Worm (Caenorhabditis elegans): Measurements from ENCODE around the gene srx-20.

DNA sequence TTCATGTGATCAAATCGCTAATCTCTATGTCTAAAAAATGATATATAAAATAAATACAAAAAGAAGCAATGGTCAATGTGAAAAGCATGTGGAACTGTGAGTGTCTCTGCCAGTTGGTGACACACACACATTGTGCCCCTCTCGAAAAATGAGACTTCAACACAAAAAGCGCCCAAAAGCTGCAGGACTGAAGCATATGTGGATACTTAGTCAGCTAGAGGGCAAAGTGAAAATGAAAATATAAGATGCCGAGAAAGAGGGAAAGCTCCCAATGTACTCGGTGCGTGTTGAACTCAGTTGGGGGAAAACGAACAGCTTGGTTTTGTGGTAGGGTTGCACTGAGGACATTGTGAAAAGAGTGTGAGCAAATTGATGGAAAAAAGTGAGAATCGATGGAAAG, 13.3 kb downstream of the srx-20 start:
- no peak for TF ChIP-seq aly-1 (tag; optimal IDR thresholded peaks at IDR 0.05)
- TF ChIP-seq ceh-36 (tag; optimal IDR thresholded peaks at IDR 0.05): no peak
- TF ChIP-seq ama-1 (optimal IDR thresholded peaks at IDR 0.05): no peak
- no peak for TF ChIP-seq tbx-11 (GFP tag; IDR thresholded peaks at IDR 0.05)
- TF ChIP-seq scrt-1 (GFP tag; IDR thresholded peaks at IDR 0.05): no peak
- no peak for TF ChIP-seq flt-1 (GFP tag; IDR thresholded peaks at IDR 0.05)
- no peak for TF ChIP-seq hmbx-1 (tag; optimal IDR thresholded peaks at IDR 0.05)
- no peak for TF ChIP-seq sea-1 (GFP tag; conservative IDR thresholded peaks at IDR 0.05)
